Fruit fly (Drosophila melanogaster): ENCODE measurements around the gene Ugt36E1.

Gene Ugt36E1

DNA sequence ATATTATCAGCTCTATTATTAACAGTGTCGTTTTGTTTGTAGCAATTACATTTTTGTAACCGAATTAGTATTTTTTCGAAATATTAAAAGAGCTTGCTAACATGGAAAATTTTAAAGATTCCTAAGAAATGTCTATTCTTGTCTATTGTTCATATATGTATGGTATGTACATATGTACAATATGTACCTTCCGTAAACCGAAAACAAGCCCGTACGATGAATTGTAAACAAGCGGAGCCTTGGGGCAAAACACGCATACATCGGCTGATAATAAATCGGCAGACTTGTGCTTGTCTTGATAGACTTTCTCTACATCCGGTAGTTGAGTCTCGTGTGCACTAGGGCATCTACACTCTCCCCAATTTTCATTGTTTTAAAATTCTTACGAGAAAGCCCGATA lies 3.8 kb upstream of the Ugt36E1 start (continued):
- TF ChIP-seq CG14441 (GFP tag; IDR thresholded peaks at IDR 0.05) (no peak; the same call in 1 of the 2 replicates), Awh (GFP tag; IDR thresholded peaks at IDR 0.05) (peak; percentile 78; the same call in 1 of the 2 replicates), CkIIα-i1 (GFP tag; IDR thresholded peaks at IDR 0.05) (no peak), al (GFP tag; IDR thresholded peaks at IDR 0.05) (no peak), unc-4 (GFP tag; IDR thresholded peaks at IDR 0.05; ENCODE audit: partially characterized antibody) (no peak), CG17568 (GFP tag; optimal IDR thresholded peaks at IDR 0.05) (peak; percentile 27), Antp (GFP tag; optimal IDR thresholded peaks at IDR 0.05) (peak; percentile 9), cato (GFP tag; optimal IDR thresholded peaks at IDR 0.05; ENCODE audit: borderline replicate concordance) (no peak), Optix (GFP tag; IDR thresholded peaks at IDR 0.05) (no peak), ind (GFP tag; optimal IDR thresholded peaks at IDR 0.05) (no peak), jing (GFP tag; optimal IDR thresholded peaks at IDR 0.05) (no peak), CG10209 (GFP tag; optimal IDR thresholded peaks at IDR 0.05) (peak; percentile 54), CG4707 (GFP tag; optimal IDR thresholded peaks at IDR 0.05) (peak; percentile 69), ERR (GFP tag; optimal IDR thresholded peaks at IDR 0.05) (no peak), trh (GFP tag; optimal IDR thresholded peaks at IDR 0.05) (no peak), CG15011 (GFP tag; optimal IDR thresholded peaks at IDR 0.05) (peak; percentile 45), CG7786 (GFP tag; optimal IDR thresholded peaks at IDR 0.05) (no peak), CG18764 (GFP tag; optimal IDR thresholded peaks at IDR 0.05) (peak; percentile 56), HLHmδ (GFP tag; optimal IDR thresholded peaks at IDR 0.05) (peak; percentile 74), slou (GFP tag; optimal IDR thresholded peaks at IDR 0.05) (peak; percentile 28), CG15696 (tag; optimal IDR thresholded peaks at IDR 0.05) (peak; percentile 77), Jarid2 (GFP tag; optimal IDR thresholded peaks at IDR 0.05) (no peak), ab (GFP tag; optimal IDR thresholded peaks at IDR 0.05) (no peak), caup (GFP tag; optimal IDR thresholded peaks at IDR 0.05; ENCODE audit: severe bottlenecking) (peak; percentile 50), Hey (tag; optimal IDR thresholded peaks at IDR 0.05) (peak; percentile 12), CG30431 (GFP tag; optimal IDR thresholded peaks at IDR 0.05) (no peak), run (tag; optimal IDR thresholded peaks at IDR 0.05) (no peak), sens-2 (GFP tag; IDR thresholded peaks at IDR 0.05) (0 out of 2 replicates have a peak, but pooled peaks have one; percentile 38), Mad (GFP tag; optimal IDR thresholded peaks at IDR 0.05) (no peak), insv (GFP tag; optimal IDR thresholded peaks at IDR 0.05) (peak in 1 of 2 experiments; percentile 14), Pdp1 (GFP tag; optimal IDR thresholded peaks at IDR 0.05) (no peak), oc (tag; optimal IDR thresholded peaks at IDR 0.05) (no peak), sob (GFP tag; IDR thresholded peaks at IDR 0.05) (peak; percentile 69), CG4730 (GFP tag; IDR thresholded peaks at IDR 0.05) (0 out of 2 replicates have a peak, but pooled peaks have one; percentile 15), fd102C (GFP tag; optimal IDR thresholded peaks at IDR 0.05) (no peak), CG10959 (GFP tag; IDR thresholded peaks at IDR 0.05) (peak; percentile 41; the same call in 1 of the 2 replicates), tx (GFP tag; optimal IDR thresholded peaks at IDR 0.05) (no peak), CG12155 (GFP tag; optimal IDR thresholded peaks at IDR 0.05) (no peak), sd (tag; optimal IDR thresholded peaks at IDR 0.05) (no peak), HLH54F (GFP tag; optimal IDR thresholded peaks at IDR 0.05) (no peak), CG12219 (GFP tag; optimal IDR thresholded peaks at IDR 0.05) (no peak), CG6689 (GFP tag; IDR thresholded peaks at IDR 0.05) (no peak), CG9215 (GFP tag; IDR thresholded peaks at IDR 0.05) (no peak), CG9932 (GFP tag; IDR thresholded peaks at IDR 0.05) (no peak), sens (GFP tag) (peak; percentile 85), chn (GFP tag; optimal IDR thresholded peaks at IDR 0.05) (no peak), CG1792 (GFP tag; optimal IDR thresholded peaks at IDR 0.05) (peak; percentile 45), da (GFP tag; optimal IDR thresholded peaks at IDR 0.05) (no peak), CG5953 (GFP tag; IDR thresholded peaks at IDR 0.05) (no peak), CG34422 (GFP tag; IDR thresholded peaks at IDR 0.05) (no peak), CG11456 (GFP tag; IDR thresholded peaks at IDR 0.05) (no peak)
